Worm (Caenorhabditis elegans): ENCODE results near the gene nduc-2.

DNA sequence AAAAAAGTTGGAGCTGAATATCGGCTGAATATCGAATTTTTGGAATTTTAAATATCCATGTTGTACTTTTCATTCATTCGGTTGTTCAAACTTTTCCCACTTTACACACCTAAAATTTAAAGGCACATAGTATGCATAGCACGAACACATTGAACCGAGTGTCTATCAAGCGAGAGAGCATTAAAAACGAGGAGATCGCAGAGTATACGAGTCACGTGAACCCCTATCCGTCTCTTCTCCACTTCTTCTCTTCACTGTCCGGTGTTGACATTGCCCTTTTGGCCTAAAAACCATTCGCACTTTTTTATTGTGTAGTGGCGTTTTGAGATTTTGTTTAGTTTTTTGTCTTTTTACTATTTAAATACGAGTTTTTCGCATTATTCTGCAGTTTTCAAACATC is 17.8 kb downstream of the nduc-2 start:
- TF ChIP-seq tbx-37 (GFP tag; conservative IDR thresholded peaks at IDR 0.05) (no peak), ama-1 (optimal IDR thresholded peaks at IDR 0.05) (no peak), B0310.2 (tag; optimal IDR thresholded peaks at IDR 0.05) (no peak), F13C5.2 (tag; optimal IDR thresholded peaks at IDR 0.05) (no peak)
